Fruit fly (Drosophila melanogaster): ENCODE data around the gene Csk.

Gene Csk

DNA sequence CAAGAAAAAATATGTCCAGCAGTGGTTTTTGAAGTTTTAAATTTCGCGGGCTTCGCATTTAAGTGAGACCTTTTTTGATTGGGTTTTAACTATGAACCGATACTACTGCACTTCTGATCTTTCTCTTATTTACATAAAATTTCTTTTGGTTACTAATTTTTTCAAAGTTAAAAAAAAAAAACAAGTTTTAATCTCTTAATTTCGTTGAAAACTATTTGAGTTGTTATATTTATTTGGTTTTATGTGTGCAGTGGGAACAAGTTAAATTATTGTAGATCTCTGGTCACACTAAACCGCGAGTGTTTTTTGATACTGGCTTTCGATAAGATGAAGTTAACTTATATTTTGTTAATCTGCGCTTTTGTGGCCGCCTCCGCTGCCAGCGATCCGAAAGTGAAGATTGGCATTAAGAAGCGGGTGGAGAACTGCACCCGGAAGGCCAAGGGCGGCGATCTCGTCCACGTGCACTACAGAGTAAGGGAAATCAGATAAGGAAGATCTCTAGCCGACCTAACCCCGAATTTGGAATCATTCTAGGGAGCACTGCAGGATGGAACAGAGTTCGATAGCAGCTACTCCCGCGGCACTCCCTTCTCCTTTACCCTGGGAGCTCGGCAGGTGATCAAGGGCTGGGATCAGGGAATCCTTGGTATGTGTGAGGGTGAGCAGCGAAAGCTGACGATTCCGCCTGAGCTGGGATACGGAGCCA, 23.6 kb upstream of the Csk start, which contains the start of gene CG14715:
Gene CG14715, plus strand, starts transcription at position 267 of the 709 bp plus-strand sequence.
- TF ChIP-seq CG17806 (tag; optimal IDR thresholded peaks at IDR 0.05) (peak; percentile 13), D1 (tag; optimal IDR thresholded peaks at IDR 0.05) (no peak), CG32121 (GFP tag; IDR thresholded peaks at IDR 0.05) (peak; percentile 31; the same call in 1 of the 2 replicates), CG34367 (tag; optimal IDR thresholded peaks at IDR 0.05) (no peak), CG9948 (tag; optimal IDR thresholded peaks at IDR 0.05) (peak; percentile 2), CG15710 (tag; optimal IDR thresholded peaks at IDR 0.05) (peak; percentile 25), rn (GFP tag; IDR thresholded peaks at IDR 0.05) (no peak), CG8159 (tag; optimal IDR thresholded peaks at IDR 0.05) (peak; percentile 25), Snoo (tag; optimal IDR thresholded peaks at IDR 0.05) (no peak)

DNA sequence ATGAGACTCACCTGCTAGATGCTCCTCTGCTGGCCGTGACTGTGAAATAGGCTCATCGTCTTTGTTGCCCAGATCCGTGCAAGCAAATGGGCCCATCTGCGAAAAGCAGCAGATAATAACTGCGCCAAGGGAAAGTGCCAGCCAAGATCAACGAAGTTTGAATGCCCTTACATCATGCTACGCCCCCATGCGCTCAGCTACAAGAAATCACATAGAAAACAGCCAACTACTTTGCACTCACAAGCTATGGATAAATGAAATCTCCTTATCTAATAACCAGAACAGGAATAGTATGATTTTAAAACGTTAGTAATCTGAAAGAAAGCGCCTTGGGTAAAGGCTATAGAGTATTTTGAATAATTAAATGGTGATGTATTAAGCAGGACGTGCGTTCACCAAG, 21.3 kb upstream of the Csk start:
- TF ChIP-seq CG10348 (GFP tag; IDR thresholded peaks at IDR 0.05) (no peak), EcR (GFP tag; optimal IDR thresholded peaks at IDR 0.05) (no peak), Snoo (tag; optimal IDR thresholded peaks at IDR 0.05) (no peak), CG8159 (tag; optimal IDR thresholded peaks at IDR 0.05) (peak; percentile 50), gl (tag; optimal IDR thresholded peaks at IDR 0.05) (no peak), CG8301 (tag; optimal IDR thresholded peaks at IDR 0.05) (peak; percentile 22), rn (GFP tag; IDR thresholded peaks at IDR 0.05) (no peak), CG13204 (GFP tag; optimal IDR thresholded peaks at IDR 0.05) (no peak), CG4496 (GFP tag; IDR thresholded peaks at IDR 0.05) (0 out of 3 replicates have a peak, but pooled peaks have one; percentile 29), Pif1A (GFP tag; optimal IDR thresholded peaks at IDR 0.05) (no peak), CG15710 (tag; optimal IDR thresholded peaks at IDR 0.05) (peak; percentile 24), CG12605 (GFP tag; IDR thresholded peaks at IDR 0.05) (no peak), Ets98B (GFP tag; IDR thresholded peaks at IDR 0.05) (no peak), CG9948 (tag; optimal IDR thresholded peaks at IDR 0.05) (peak; percentile 18), CG17806 (tag; optimal IDR thresholded peaks at IDR 0.05) (peak; percentile 29), D1 (tag; optimal IDR thresholded peaks at IDR 0.05) (no peak), CG14655 (GFP tag; optimal IDR thresholded peaks at IDR 0.05) (no peak), fd96Ca (GFP tag; IDR thresholded peaks at IDR 0.05) (no peak), CG34367 (tag; optimal IDR thresholded peaks at IDR 0.05) (no peak), Pif1B (GFP tag; optimal IDR thresholded peaks at IDR 0.05) (no peak), CG32121 (GFP tag; IDR thresholded peaks at IDR 0.05) (no peak)

DNA sequence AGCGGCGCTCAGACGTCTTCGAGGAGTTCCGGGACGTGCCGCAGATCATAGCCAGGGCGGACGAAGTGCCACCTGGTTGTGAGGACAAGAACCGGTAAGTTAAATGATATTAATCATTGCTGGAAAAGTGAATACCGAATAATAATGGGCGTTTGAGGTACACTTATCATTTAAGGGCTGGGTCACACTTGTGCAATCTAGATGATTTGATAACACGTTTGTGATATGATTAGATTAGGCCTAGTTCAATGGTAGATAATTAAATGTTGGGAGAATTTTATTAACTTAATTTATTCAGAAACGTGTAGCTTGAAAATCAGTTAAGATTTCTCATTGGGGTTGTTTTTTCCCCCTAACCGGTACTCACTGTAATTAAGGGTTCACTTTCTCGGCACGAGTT, 20.4 kb upstream of the Csk start:
- TF ChIP-seq fd96Ca (GFP tag; IDR thresholded peaks at IDR 0.05): no peak
- TF ChIP-seq gl (tag; optimal IDR thresholded peaks at IDR 0.05): no peak
- no peak for TF ChIP-seq Ets98B (GFP tag; IDR thresholded peaks at IDR 0.05)
- TF ChIP-seq CG17806 (tag; optimal IDR thresholded peaks at IDR 0.05): no peak

DNA sequence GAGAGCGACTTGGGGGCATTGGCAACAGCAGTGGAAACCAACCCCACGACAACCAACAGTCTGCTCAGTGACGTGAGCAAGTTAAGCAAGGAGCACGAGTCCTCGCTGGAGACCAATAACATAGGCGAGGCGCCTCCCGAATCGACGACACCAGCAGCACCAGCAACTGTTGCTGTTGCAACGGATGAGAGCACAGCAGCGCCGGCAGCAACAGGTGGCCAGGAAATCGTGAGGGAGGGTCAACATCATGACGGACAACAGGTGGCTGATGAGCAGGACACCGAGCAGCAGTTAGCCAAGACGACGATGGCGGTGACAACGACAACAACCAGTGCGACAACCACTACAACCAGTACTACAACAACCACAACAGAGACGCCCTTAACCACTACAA, 19.4 kb upstream of the Csk start:
- TF ChIP-seq CG12605 (GFP tag; IDR thresholded peaks at IDR 0.05) (peak; percentile 97), CG4496 (GFP tag; IDR thresholded peaks at IDR 0.05) (no peak)

DNA sequence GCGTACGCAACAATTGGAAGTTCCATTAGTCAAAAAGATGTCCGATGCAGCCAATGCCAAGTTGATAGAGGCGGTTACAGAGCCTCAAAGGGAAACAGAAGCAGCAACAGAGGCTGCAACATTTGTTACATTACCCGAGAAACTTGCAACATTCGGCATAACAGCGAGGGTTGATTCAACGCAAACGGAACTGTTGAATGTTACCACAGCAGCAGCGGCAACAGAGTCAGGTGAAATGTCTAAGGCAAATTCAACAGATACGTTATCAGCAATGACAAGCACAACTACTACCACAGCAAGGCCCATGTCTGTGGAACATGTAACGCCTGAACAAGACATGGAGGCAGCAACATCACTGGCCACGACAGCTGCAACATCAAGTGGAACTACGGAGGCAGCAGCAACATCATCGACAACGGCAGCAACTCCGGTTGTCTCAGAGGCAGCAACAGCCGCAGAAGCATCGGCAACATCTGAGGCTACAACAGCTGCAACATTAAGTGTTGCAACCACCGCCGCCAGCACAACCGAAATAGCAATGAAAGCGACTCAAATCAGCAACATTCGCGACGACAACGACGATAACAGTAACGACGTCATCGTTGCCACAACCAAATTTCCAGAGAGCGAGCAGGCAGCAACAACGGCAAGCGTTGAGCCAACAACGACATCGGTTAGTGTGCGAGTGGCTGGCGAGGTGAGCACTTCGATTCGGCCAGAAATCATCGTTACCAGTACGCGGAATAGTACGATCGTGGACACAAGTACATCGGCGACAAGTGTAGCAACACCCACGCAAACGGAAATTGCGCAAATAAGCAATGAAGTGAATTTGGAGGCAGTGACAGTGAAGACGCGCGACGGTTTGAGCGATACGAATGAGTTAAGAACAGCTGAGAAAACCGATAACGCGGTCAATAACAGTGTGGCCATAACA, 18.8 kb upstream of the Csk start:
- no peak for TF ChIP-seq CG15710 (tag; optimal IDR thresholded peaks at IDR 0.05)
- no peak for TF ChIP-seq CG12605 (GFP tag; IDR thresholded peaks at IDR 0.05)
- no peak for TF ChIP-seq Pif1A (GFP tag; optimal IDR thresholded peaks at IDR 0.05)
- TF ChIP-seq CG9948 (tag; optimal IDR thresholded peaks at IDR 0.05): no peak
- TF ChIP-seq CG4496 (GFP tag; IDR thresholded peaks at IDR 0.05): no peak
- peak; percentile 44 for TF ChIP-seq EcR (GFP tag; optimal IDR thresholded peaks at IDR 0.05)

DNA sequence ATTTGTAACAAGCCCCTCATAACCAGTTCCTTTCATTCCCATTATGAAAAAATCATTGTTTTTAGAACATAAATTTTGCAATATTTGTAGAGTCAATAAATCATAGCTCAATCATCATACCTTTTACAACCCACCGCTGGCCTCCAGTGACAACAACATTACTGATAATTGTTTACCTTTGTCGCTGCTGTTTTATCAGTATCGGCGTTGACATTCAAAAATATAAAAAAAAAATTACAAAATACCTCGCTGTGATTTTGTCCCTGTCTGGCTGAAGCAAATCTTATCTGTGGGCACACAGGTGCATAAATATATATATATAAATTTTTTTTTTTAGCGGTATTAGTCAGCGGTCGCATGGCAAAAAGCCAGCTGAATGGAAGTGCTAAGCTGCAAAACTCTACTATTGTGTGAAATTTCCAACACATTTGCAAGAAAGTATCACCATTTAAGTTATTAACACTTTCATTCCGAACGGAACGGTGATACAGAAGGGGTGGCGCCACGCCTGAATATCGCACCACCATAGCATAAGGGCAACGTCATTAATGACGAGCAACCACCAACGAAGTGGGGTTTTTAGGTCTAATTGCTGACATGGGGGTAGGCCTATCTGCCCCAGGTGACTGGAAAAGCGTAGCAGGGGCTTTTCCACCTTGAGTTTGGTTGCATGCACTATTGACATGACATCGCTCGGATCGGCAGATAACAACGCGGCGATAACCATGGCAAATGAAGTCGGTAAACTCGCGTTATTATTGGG, 15.6 kb upstream of the Csk start:
- TF ChIP-seq CG4496 (GFP tag; IDR thresholded peaks at IDR 0.05) (no peak), CG17806 (tag; optimal IDR thresholded peaks at IDR 0.05) (no peak), Pif1A (GFP tag; optimal IDR thresholded peaks at IDR 0.05) (peak; percentile 12), CG12605 (GFP tag; IDR thresholded peaks at IDR 0.05) (no peak), EcR (GFP tag; optimal IDR thresholded peaks at IDR 0.05) (no peak), CG9948 (tag; optimal IDR thresholded peaks at IDR 0.05) (no peak)
